Fruit fly (Drosophila melanogaster) whole organism, embryonic: Measurements from ENCODE around the gene CG31102.

Experiments
- Atf6 ChIP-seq: fragments of 200-800 bp; sonication (Bioruptor generic); IDR thresholded peaks from 2 replicates; pipeline ENCODE4 v1.3.6; 2022; ENCODE audit warnings: missing biosample characterization, missing genetic modification characterization
- Awh ChIP-seq: fragments of 200-800 bp; sonication (Bioruptor generic); IDR thresholded peaks from 2 replicates; pipeline ENCODE4, ENCODE4 v1.3.6; 2022; ENCODE audit warnings: missing biosample characterization, missing genetic modification characterization
- CG11723 ChIP-seq: fragments of 200-800 bp; sonication (Bioruptor generic); optimal IDR thresholded peaks from 2 replicates; lab custom pipeline; 2017; ENCODE audit warnings: missing biosample characterization, mild to moderate bottlenecking, missing genetic modification characterization
- CG12769 ChIP-seq: fragments of 200-800 bp; sonication (Bioruptor generic); optimal IDR thresholded peaks from 2 replicates; lab custom pipeline; 2019; ENCODE audit warnings: missing biosample characterization, mild to moderate bottlenecking, missing genetic modification characterization, moderate library complexity
- CG14441 ChIP-seq: fragments of 200-800 bp; sonication (Bioruptor generic); IDR thresholded peaks from 2 replicates; pipeline ENCODE4 v1.3.6; 2022; ENCODE audit warnings: missing biosample characterization, missing genetic modification characterization
- CG15601 ChIP-seq: fragments of 200-800 bp; sonication (Bioruptor generic); optimal IDR thresholded peaks from 3 replicates; lab custom pipeline; 2019; ENCODE audit warnings: missing biosample characterization, mild to moderate bottlenecking, missing genetic modification characterization, moderate library complexity
- CG1603 ChIP-seq: fragments of 200-800 bp; sonication (Bioruptor generic); optimal IDR thresholded peaks from 2 replicates; lab custom pipeline; 2019; ENCODE audit warnings: missing biosample characterization, mild to moderate bottlenecking, missing genetic modification characterization, moderate library complexity
- CG16863 ChIP-seq: fragments of 200-800 bp; sonication (Bioruptor generic); optimal IDR thresholded peaks from 3 replicates; lab custom pipeline; 2016; ENCODE audit warnings: missing biosample characterization, missing genetic modification characterization
- CG1832 ChIP-seq: fragments of 200-800 bp; sonication (Bioruptor generic); optimal IDR thresholded peaks from 2 replicates; lab custom pipeline; 2017; ENCODE audit warnings: missing biosample characterization, mild to moderate bottlenecking, missing genetic modification characterization, inconsistent platforms
- CG42726 ChIP-seq: fragments of 200-800 bp; sonication (Bioruptor generic); IDR thresholded peaks from 2 replicates; pipeline ENCODE4 v1.3.6; 2022; ENCODE audit warnings: missing biosample characterization, missing genetic modification characterization; ENCODE audit not compliant: partially characterized antibody
- CG4854 ChIP-seq: fragments of 200-800 bp; sonication (Bioruptor generic); optimal IDR thresholded peaks from 2 replicates; lab custom pipeline; 2016; ENCODE audit warnings: missing biosample characterization, missing genetic modification characterization, inconsistent platforms
- CG6689 ChIP-seq: fragments of 200-800 bp; sonication (Bioruptor generic); IDR thresholded peaks from 2 replicates; pipeline ENCODE4 v1.3.6; 2022; ENCODE audit warnings: missing biosample characterization, missing genetic modification characterization
- CG7357 ChIP-seq: fragments of 200-800 bp; sonication (Bioruptor generic); IDR thresholded peaks from 3 replicates; pipeline ENCODE4 v1.3.6; 2022; ENCODE audit warnings: missing biosample characterization, missing genetic modification characterization
- CG9817 ChIP-seq: fragments of 200-800 bp; sonication (Bioruptor generic); optimal IDR thresholded peaks from 2 replicates; lab custom pipeline; 2018; ENCODE audit warnings: missing biosample characterization, mild to moderate bottlenecking, missing genetic modification characterization, moderate library complexity
- Chrac-16 ChIP-seq: fragments of 200-800 bp; sonication (Bioruptor generic); optimal IDR thresholded peaks from 3 replicates; lab custom pipeline; 2016; ENCODE audit warnings: missing biosample characterization, missing genetic modification characterization
- D19A ChIP-seq: fragments of 200-800 bp; optimal IDR thresholded peaks from 3 replicates; lab custom pipeline; 2019; ENCODE audit warnings: missing biosample characterization, mild to moderate bottlenecking, missing genetic modification characterization, moderate library complexity
- Dp ChIP-seq: fragments of 200-800 bp; sonication (Bioruptor generic); optimal IDR thresholded peaks from 2 replicates; lab custom pipeline; 2018; ENCODE audit warnings: missing biosample characterization, mild to moderate bottlenecking, missing genetic modification characterization, moderate library complexity
- H2.0 ChIP-seq: fragments of 200-800 bp; sonication (Bioruptor generic); IDR thresholded peaks from 2 replicates; pipeline ENCODE4 v1.3.6; 2022; ENCODE audit warnings: missing biosample characterization, missing genetic modification characterization
- HLH4C ChIP-seq: fragments of 200-800 bp; sonication (Bioruptor generic); IDR thresholded peaks from 3 replicates; pipeline ENCODE4 v1.3.6; 2022; ENCODE audit warnings: missing biosample characterization, missing genetic modification characterization; ENCODE audit not compliant: partially characterized antibody
- Hand ChIP-seq: fragments of 200-800 bp; sonication (Bioruptor generic); optimal IDR thresholded peaks from 2 replicates; lab custom pipeline; 2017; ENCODE audit warnings: mild to moderate bottlenecking, missing biosample characterization, missing genetic modification reagents, missing genetic modification characterization
- MBD-R2 ChIP-seq: fragments of 200-800 bp; sonication (Bioruptor generic); IDR thresholded peaks from 2 replicates; pipeline ENCODE4 v1.3.6; 2022; ENCODE audit warnings: missing biosample characterization, missing genetic modification characterization
- Med ChIP-seq: fragments of 200-800 bp; sonication (Bioruptor generic); peaks from one replicate; lab custom pipeline; 2016; ENCODE audit warnings: missing biosample characterization, missing genetic modification characterization, mild to moderate bottlenecking, inconsistent platforms, moderate library complexity
- Mrtf ChIP-seq: fragments of 200-800 bp; sonication (Bioruptor generic); IDR thresholded peaks from 3 replicates; pipeline ENCODE4 v1.3.6; 2022; ENCODE audit warnings: missing biosample characterization, missing genetic modification characterization
- NC2α ChIP-seq: fragments of 200-800 bp; sonication (Bioruptor generic); optimal IDR thresholded peaks from 2 replicates; lab custom pipeline; 2016; ENCODE audit warnings: missing biosample characterization, missing genetic modification characterization
- Usf ChIP-seq: fragments of 200-800 bp; sonication (Bioruptor generic); optimal IDR thresholded peaks from 2 replicates; lab custom pipeline; 2017; ENCODE audit warnings: missing genotype, missing biosample characterization, missing genetic modification characterization
- Vsx1 ChIP-seq: fragments of 200-800 bp; sonication (Bioruptor generic); optimal IDR thresholded peaks from 2 replicates; lab custom pipeline; 2017; ENCODE audit warnings: missing biosample characterization, mild to moderate bottlenecking, missing genetic modification characterization, missing genetic modification reagents
- Xrp1 ChIP-seq: fragments of 200-800 bp; sonication (Bioruptor generic); IDR thresholded peaks from 2 replicates; pipeline ENCODE4 v1.3.6; 2022; ENCODE audit warnings: missing biosample characterization, missing genetic modification characterization
- ato ChIP-seq: fragments of 200-800 bp; sonication (Bioruptor generic); IDR thresholded peaks from 2 replicates; pipeline ENCODE4 v1.3.6; 2022; ENCODE audit warnings: missing biosample characterization, missing genetic modification characterization; ENCODE audit not compliant: partially characterized antibody
- bowl ChIP-seq: fragments of 200-800 bp; sonication (Bioruptor generic); IDR thresholded peaks from 2 replicates; pipeline ENCODE4 v1.3.6; 2022; ENCODE audit warnings: missing biosample characterization, missing genetic modification characterization
- cato ChIP-seq: fragments of 200-800 bp; sonication (Bioruptor generic); optimal IDR thresholded peaks from 2 replicates; lab custom pipeline; 2016; ENCODE audit warnings: missing biosample characterization, missing genetic modification characterization, borderline replicate concordance
- ems ChIP-seq: fragments of 200-800 bp; sonication (Bioruptor generic); optimal IDR thresholded peaks from 3 replicates; lab custom pipeline; 2016; ENCODE audit warnings: missing biosample characterization, missing genetic modification characterization
- fd64A ChIP-seq: fragments of 200-800 bp; sonication (Bioruptor generic); optimal IDR thresholded peaks from 3 replicates; lab custom pipeline; 2018; ENCODE audit warnings: missing biosample characterization, mild to moderate bottlenecking, missing genetic modification characterization
- ftz-f1 ChIP-seq: fragments of 200-800 bp; sonication (Bioruptor generic); optimal IDR thresholded peaks from 2 replicates; lab custom pipeline; 2016; ENCODE audit warnings: missing biosample characterization, missing genetic modification characterization
- gcm2 ChIP-seq: fragments of 200-800 bp; sonication (Bioruptor generic); optimal IDR thresholded peaks from 2 replicates; lab custom pipeline; 2016; ENCODE audit warnings: missing biosample characterization, missing genetic modification characterization
- gfzf ChIP-seq: fragments of 200-800 bp; sonication (Bioruptor generic); optimal IDR thresholded peaks from 2 replicates; lab custom pipeline; 2016; ENCODE audit warnings: missing biosample characterization, mild to moderate bottlenecking, missing genetic modification characterization, moderate library complexity
- gsb ChIP-seq: fragments of 200-800 bp; sonication (Bioruptor generic); IDR thresholded peaks from 2 replicates; pipeline ENCODE4 v1.3.6; 2022; ENCODE audit warnings: missing biosample characterization, missing genetic modification characterization
- h ChIP-seq: fragments of >200 bp; optimal IDR thresholded peaks from 2 replicates; lab custom pipeline; 2017
- kni ChIP-seq: fragments of 200-800 bp; sonication (Bioruptor generic); optimal IDR thresholded peaks from 3 replicates; lab custom pipeline; 2017; ENCODE audit warnings: mild to moderate bottlenecking, missing biosample characterization, missing genetic modification reagents, missing genetic modification characterization
- lola ChIP-seq, 3 experiments: fragments of >200 bp in 2 of 3; fragments of 200-800 bp in 1 of 3; sonication (Bioruptor generic) in 1 of 3; optimal IDR thresholded peaks; 2 replicates each; lab custom pipeline; 2017 to 2019; ENCODE audit warnings: missing biosample characterization in 3 of 3, missing genetic modification characterization in 3 of 3, mild to moderate bottlenecking in 1 of 3, moderate library complexity in 1 of 3
- luna ChIP-seq: fragments of 200-800 bp; sonication (Bioruptor generic); optimal IDR thresholded peaks from 2 replicates; lab custom pipeline; 2016; ENCODE audit warnings: missing biosample characterization, missing genetic modification characterization
- mld ChIP-seq: fragments of 200-800 bp; sonication (Bioruptor generic); IDR thresholded peaks from 3 replicates; pipeline ENCODE4 v1.3.6; 2022; ENCODE audit warnings: missing biosample characterization, missing genetic modification characterization; ENCODE audit not compliant: partially characterized antibody
- oc ChIP-seq: fragments of 200-800 bp; sonication (Bioruptor generic); optimal IDR thresholded peaks from 2 replicates; lab custom pipeline; 2018; ENCODE audit warnings: missing biosample characterization, mild to moderate bottlenecking, missing genetic modification characterization, moderate library complexity
- phol ChIP-seq: fragments of 200-800 bp; sonication (Bioruptor generic); optimal IDR thresholded peaks from 3 replicates; lab custom pipeline; 2018; ENCODE audit warnings: missing biosample characterization, mild to moderate bottlenecking, missing genetic modification characterization, moderate library complexity
- psq ChIP-seq: fragments of 200-800 bp; sonication (Bioruptor generic); optimal IDR thresholded peaks from 2 replicates; lab custom pipeline; 2017; ENCODE audit warnings: missing biosample characterization, missing genetic modification characterization
- pum ChIP-seq: fragments of 200-800 bp; sonication (Bioruptor generic); optimal IDR thresholded peaks from 2 replicates; lab custom pipeline; 2016; ENCODE audit warnings: missing biosample characterization, missing genetic modification characterization
- run ChIP-seq: fragments of 200-800 bp; sonication (Bioruptor generic); optimal IDR thresholded peaks from 3 replicates; lab custom pipeline; 2018; ENCODE audit warnings: missing biosample characterization, mild to moderate bottlenecking, missing genetic modification characterization
- shn ChIP-seq: fragments of 200-800 bp; sonication (Bioruptor generic); optimal IDR thresholded peaks from 3 replicates; lab custom pipeline; 2016; ENCODE audit warnings: missing biosample characterization, missing genetic modification characterization
- sob ChIP-seq: fragments of 200-800 bp; sonication (Bioruptor generic); IDR thresholded peaks from 2 replicates; pipeline ENCODE4 v1.3.6; 2022; ENCODE audit warnings: missing biosample characterization, missing genetic modification characterization
- trh ChIP-seq: fragments of 200-800 bp; sonication (Bioruptor generic); optimal IDR thresholded peaks from 2 replicates; lab custom pipeline; 2016; ENCODE audit warnings: missing biosample characterization, missing genetic modification characterization
- unc-4 ChIP-seq: fragments of 200-800 bp; sonication (Bioruptor generic); IDR thresholded peaks from 2 replicates; pipeline ENCODE4 v1.3.6; 2022; ENCODE audit warnings: missing biosample characterization, missing genetic modification characterization; ENCODE audit not compliant: partially characterized antibody

The CG31102 gene

dm6 chr3R:25245052-25245813 lies 50.2 kb downstream of the CG31102 start, which contains the start of gene bam (continued):
- TF ChIP-seq unc-4 (0 out of 2 replicates have a peak, but pooled peaks have one; percentile 20), gsb (GFP tag; lab: Robert Waterston, UW) (no peak), HLH4C (GFP tag; lab: Robert Waterston, UW) (no peak), Atf6 (GFP tag; lab: Robert Waterston, UW) (no peak), NC2α (GFP tag; lab: Kevin White, UChicago) (no peak), Vsx1 (GFP tag; lab: Kevin White, UChicago) (no peak), run (tag; lab: Kevin White, UChicago) (no peak), gfzf (GFP tag; lab: Kevin White, UChicago) (peak; percentile 41), CG15601 (tag; lab: Kevin White, UChicago) (peak; percentile 22), Chrac-16 (GFP tag; lab: Kevin White, UChicago) (no peak), CG7357 (GFP tag; lab: Robert Waterston, UW) (no peak), Usf (GFP tag; lab: Kevin White, UChicago) (no peak), CG16863 (GFP tag; lab: Kevin White, UChicago) (no peak), bowl (GFP tag; lab: Robert Waterston, UW) (no peak), psq (no peak), CG1603 (tag; lab: Kevin White, UChicago) (peak; percentile 57), Xrp1 (GFP tag; lab: Robert Waterston, UW) (no peak), Dp (GFP tag; lab: Kevin White, UChicago) (peak; percentile 97), oc (tag; lab: Kevin White, UChicago) (no peak), CG9817 (no peak), sob (GFP tag; lab: Robert Waterston, UW) (no peak), mld (GFP tag; lab: Robert Waterston, UW) (no peak), CG4854 (GFP tag; lab: Kevin White, UChicago) (no peak), lola (GFP tag; optimal IDR thresholded peaks at IDR 0.05; lab: Kevin White, UChicago) (no peak), CG6689 (no peak), ftz-f1 (GFP tag; lab: Kevin White, UChicago) (no peak), Hand (GFP tag; lab: Kevin White, UChicago) (no peak), Mrtf (GFP tag; lab: Robert Waterston, UW) (no peak), ato (GFP tag; lab: Robert Waterston, UW) (no peak), pum (GFP tag; lab: Kevin White, UChicago) (no peak), CG1832 (GFP tag; lab: Kevin White, UChicago) (no peak), cato (no peak), H2.0 (GFP tag; lab: Robert Waterston, UW) (no peak), ems (GFP tag; lab: Kevin White, UChicago) (no peak), shn (GFP tag; lab: Kevin White, UChicago) (no peak), CG14441 (no peak), h (lab: Kevin White, UChicago) (no peak), fd64A (no peak), CG11723 (GFP tag; lab: Kevin White, UChicago) (no peak), gcm2 (no peak), kni (GFP tag; lab: Kevin White, UChicago) (no peak), CG42726 (GFP tag; lab: Robert Waterston, UW) (peak; percentile 56; the same call in 1 of the 2 replicates), D19A (tag; lab: Kevin White, UChicago) (no peak), Med (GFP tag; lab: Kevin White, UChicago) (peak; percentile 56), trh (no peak), CG12769 (tag; lab: Kevin White, UChicago) (no peak), MBD-R2 (no peak), luna (GFP tag; lab: Kevin White, UChicago) (no peak), phol (tag; lab: Kevin White, UChicago) (no peak), Awh (GFP tag; lab: Robert Waterston, UW) (no peak)
